Fruit fly (Drosophila melanogaster) whole organism, embryonic: ENCODE results near the gene pcm.

ENCODE experiments used
- Abd-B ChIP-seq: fragments of 200-800 bp; sonication (Bioruptor generic); optimal IDR thresholded peaks from 2 replicates; lab custom pipeline; 2018; ENCODE audit warnings: missing biosample characterization, mild to moderate bottlenecking, missing genetic modification characterization, moderate library complexity
- Bteb2 ChIP-seq: fragments of 200-800 bp; sonication (Bioruptor generic); optimal IDR thresholded peaks from 2 replicates; lab custom pipeline; 2016; ENCODE audit warnings: missing biosample characterization, missing genetic modification characterization
- CG10274 ChIP-seq: fragments of 200-800 bp; sonication (Bioruptor generic); optimal IDR thresholded peaks from 3 replicates; lab custom pipeline; 2017; ENCODE audit warnings: missing biosample characterization, mild to moderate bottlenecking, missing genetic modification characterization
- CG10959 ChIP-seq: fragments of 200-800 bp; sonication (Bioruptor generic); IDR thresholded peaks from 2 replicates; pipeline ENCODE4 v1.3.6; 2022; ENCODE audit warnings: missing biosample characterization, missing genetic modification characterization
- CG11398 ChIP-seq: fragments of 200-800 bp; sonication (Bioruptor generic); optimal IDR thresholded peaks from 2 replicates; lab custom pipeline; 2016; ENCODE audit warnings: missing biosample characterization, missing genetic modification characterization
- CG11696 ChIP-seq: fragments of 200-800 bp; sonication (Bioruptor generic); IDR thresholded peaks from 2 replicates; pipeline ENCODE4 v1.3.6; 2022; ENCODE audit warnings: missing biosample characterization, missing genetic modification characterization
- CG12104 ChIP-seq: fragments of 200-800 bp; sonication (Bioruptor generic); optimal IDR thresholded peaks from 3 replicates; lab custom pipeline; 2016; ENCODE audit warnings: missing biosample characterization, missing genetic modification characterization
- CG12299 ChIP-seq: fragments of 200-800 bp; sonication (Bioruptor generic); optimal IDR thresholded peaks from 2 replicates; lab custom pipeline; 2018; ENCODE audit warnings: missing biosample characterization, mild to moderate bottlenecking, missing genetic modification characterization
- CG13287 ChIP-seq: fragments of 200-800 bp; sonication (Bioruptor generic); IDR thresholded peaks from 2 replicates; pipeline ENCODE4 v1.3.6; 2022; ENCODE audit warnings: missing biosample characterization, missing genetic modification characterization; ENCODE audit not compliant: partially characterized antibody
- CG1603 ChIP-seq: fragments of 200-800 bp; sonication (Bioruptor generic); optimal IDR thresholded peaks from 2 replicates; lab custom pipeline; 2019; ENCODE audit warnings: missing biosample characterization, mild to moderate bottlenecking, missing genetic modification characterization, moderate library complexity
- CG17568 ChIP-seq: fragments of 200-800 bp; sonication (Bioruptor generic); optimal IDR thresholded peaks from 2 replicates; lab custom pipeline; 2018; ENCODE audit warnings: missing biosample characterization, mild to moderate bottlenecking, missing genetic modification characterization, moderate library complexity
- CG17829 ChIP-seq: fragments of 200-800 bp; optimal IDR thresholded peaks from 2 replicates; lab custom pipeline; 2019; ENCODE audit warnings: missing biosample characterization, mild to moderate bottlenecking, missing genetic modification characterization, moderate library complexity
- CG5953 ChIP-seq: fragments of 200-800 bp; sonication (Bioruptor generic); IDR thresholded peaks from 2 replicates; pipeline ENCODE4 v1.3.6; 2022; ENCODE audit warnings: missing biosample characterization, missing genetic modification characterization
- CG6689 ChIP-seq: fragments of 200-800 bp; sonication (Bioruptor generic); IDR thresholded peaks from 2 replicates; pipeline ENCODE4 v1.3.6; 2022; ENCODE audit warnings: missing biosample characterization, missing genetic modification characterization
- CG7556 ChIP-seq: fragments of 200-800 bp; sonication (Bioruptor generic); optimal IDR thresholded peaks from 2 replicates; lab custom pipeline; 2017; ENCODE audit warnings: missing biosample characterization, mild to moderate bottlenecking, missing genetic modification characterization
- CrebB ChIP-seq: fragments of 200-800 bp; sonication (Bioruptor generic); optimal IDR thresholded peaks from 3 replicates; lab custom pipeline; 2018; ENCODE audit warnings: missing biosample characterization, mild to moderate bottlenecking, missing genetic modification characterization
- Eip74EF ChIP-seq, 2 experiments: fragments of 200-800 bp in 1 of 2; fragments of >200 bp in 1 of 2; sonication (Bioruptor generic) in 1 of 2; optimal IDR thresholded peaks; 2 replicates each; lab custom pipeline; 2017 to 2019; ENCODE audit warnings: missing biosample characterization in 2 of 2, missing genetic modification characterization in 2 of 2, mild to moderate bottlenecking in 1 of 2, moderate library complexity in 1 of 2
- Fer1 ChIP-seq: fragments of 200-800 bp; sonication (Bioruptor generic); optimal IDR thresholded peaks from 2 replicates; lab custom pipeline; 2017; ENCODE audit warnings: missing biosample characterization, mild to moderate bottlenecking, missing genetic modification characterization
- H2.0 ChIP-seq: fragments of 200-800 bp; sonication (Bioruptor generic); IDR thresholded peaks from 2 replicates; pipeline ENCODE4 v1.3.6; 2022; ENCODE audit warnings: missing biosample characterization, missing genetic modification characterization
- HLH4C ChIP-seq: fragments of 200-800 bp; sonication (Bioruptor generic); IDR thresholded peaks from 3 replicates; pipeline ENCODE4 v1.3.6; 2022; ENCODE audit warnings: missing biosample characterization, missing genetic modification characterization; ENCODE audit not compliant: partially characterized antibody
- Max ChIP-seq: fragments of 200-800 bp; sonication (Bioruptor generic); optimal IDR thresholded peaks from 2 replicates; lab custom pipeline; 2016; ENCODE audit warnings: missing biosample characterization, mild to moderate bottlenecking, missing genetic modification characterization
- Meics ChIP-seq: fragments of 200-800 bp; sonication (Bioruptor generic); optimal IDR thresholded peaks from 2 replicates; lab custom pipeline; 2017; ENCODE audit warnings: missing biosample characterization, mild to moderate bottlenecking, missing genetic modification characterization
- NFAT ChIP-seq: fragments of 200-800 bp; sonication (Bioruptor generic); IDR thresholded peaks from 2 replicates; pipeline ENCODE4 v1.3.6; 2022; ENCODE audit warnings: missing biosample characterization, missing genetic modification characterization
- Pdp1 ChIP-seq, 2 experiments: fragments of 200-800 bp; sonication (Bioruptor generic); optimal IDR thresholded peaks; 3 replicates each; lab custom pipeline; 2016; ENCODE audit warnings: missing biosample characterization in 2 of 2, missing genetic modification characterization in 2 of 2, mild to moderate bottlenecking in 1 of 2, moderate library complexity in 1 of 2
- Poxn ChIP-seq: fragments of 200-800 bp; sonication (Bioruptor generic); IDR thresholded peaks from 2 replicates; pipeline ENCODE4 v1.3.6; 2022; ENCODE audit warnings: missing biosample characterization, missing genetic modification characterization
- Sox100B ChIP-seq: fragments of 200-800 bp; sonication (Bioruptor generic); optimal IDR thresholded peaks from 3 replicates; lab custom pipeline; 2018; ENCODE audit warnings: missing biosample characterization, mild to moderate bottlenecking, missing genetic modification characterization
- Trl ChIP-seq, 3 experiments: fragments of >200 bp in 2 of 3; fragments of 200-800 bp in 1 of 3; sonication (Bioruptor generic) in 1 of 3; optimal IDR thresholded peaks; 2 replicates in 1 of 3; 3 replicates in 2 of 3; lab custom pipeline; 2016 to 2017; ENCODE audit warnings: missing biosample characterization in 1 of 3, missing genetic modification characterization in 1 of 3
- Xrp1 ChIP-seq: fragments of 200-800 bp; sonication (Bioruptor generic); IDR thresholded peaks from 2 replicates; pipeline ENCODE4 v1.3.6; 2022; ENCODE audit warnings: missing biosample characterization, missing genetic modification characterization
- bbx ChIP-seq: fragments of 200-800 bp; sonication (Bioruptor generic); IDR thresholded peaks from 2 replicates; pipeline ENCODE4 v1.3.6; 2022; ENCODE audit warnings: missing biosample characterization, missing genetic modification characterization; ENCODE audit not compliant: partially characterized antibody
- croc ChIP-seq: fragments of 200-800 bp; sonication (Bioruptor generic); conservative IDR thresholded peaks from 3 replicates; pipeline ENCODE4 v1.3.6; 2022; ENCODE audit warnings: missing biosample characterization, missing genetic modification characterization
- crol ChIP-seq: fragments of 200-800 bp; sonication (Bioruptor generic); IDR thresholded peaks from 2 replicates; pipeline ENCODE4 v1.3.6; 2022; ENCODE audit warnings: missing biosample characterization, missing genetic modification characterization
- dm ChIP-seq: fragments of 200-800 bp; sonication (Bioruptor generic); optimal IDR thresholded peaks from 3 replicates; lab custom pipeline; 2016; ENCODE audit warnings: missing biosample characterization, missing genetic modification characterization
- gcm ChIP-seq: fragments of 200-800 bp; sonication (Bioruptor generic); optimal IDR thresholded peaks from 2 replicates; lab custom pipeline; 2019; ENCODE audit warnings: missing biosample characterization, mild to moderate bottlenecking, missing genetic modification characterization, moderate library complexity
- gt ChIP-seq: fragments of 200-800 bp; sonication (Bioruptor generic); IDR thresholded peaks from 2 replicates; pipeline ENCODE4 v1.3.6; 2022; ENCODE audit warnings: missing biosample characterization, missing genetic modification characterization
- jing ChIP-seq: fragments of 200-800 bp; sonication (Bioruptor generic); optimal IDR thresholded peaks from 2 replicates; lab custom pipeline; 2018; ENCODE audit warnings: missing biosample characterization, mild to moderate bottlenecking, missing genetic modification characterization
- mam ChIP-seq: fragments of 200-800 bp; sonication (Bioruptor generic); optimal IDR thresholded peaks from 3 replicates; lab custom pipeline; 2016; ENCODE audit warnings: missing biosample characterization, missing genetic modification characterization
- mld ChIP-seq: fragments of 200-800 bp; sonication (Bioruptor generic); IDR thresholded peaks from 3 replicates; pipeline ENCODE4 v1.3.6; 2022; ENCODE audit warnings: missing biosample characterization, missing genetic modification characterization; ENCODE audit not compliant: partially characterized antibody
- nom ChIP-seq: fragments of 200-800 bp; sonication (Bioruptor generic); optimal IDR thresholded peaks from 2 replicates; lab custom pipeline; 2017; ENCODE audit warnings: missing biosample characterization, missing genetic modification characterization, mild to moderate bottlenecking, moderate library complexity, missing genetic modification reagents
- pita ChIP-seq: fragments of 200-800 bp; sonication (Bioruptor generic); optimal IDR thresholded peaks from 2 replicates; lab custom pipeline; 2017; ENCODE audit warnings: missing biosample characterization, mild to moderate bottlenecking, missing genetic modification characterization
- pnt ChIP-seq: fragments of 200-800 bp; sonication (Bioruptor generic); optimal IDR thresholded peaks from 3 replicates; lab custom pipeline; 2016; ENCODE audit warnings: missing biosample characterization, missing genetic modification characterization
- ro ChIP-seq: fragments of 200-800 bp; sonication (Bioruptor generic); IDR thresholded peaks from 2 replicates; pipeline ENCODE4 v1.3.6; 2022; ENCODE audit warnings: missing biosample characterization, missing genetic modification characterization
- sd ChIP-seq: fragments of 200-800 bp; sonication (Bioruptor generic); optimal IDR thresholded peaks from 3 replicates; lab custom pipeline; 2018; ENCODE audit warnings: missing biosample characterization, mild to moderate bottlenecking, missing genetic modification characterization, moderate library complexity
- sens ChIP-seq: fragments of 200-800 bp; sonication (Bioruptor generic); peaks from one replicate; lab custom pipeline; 2016; ENCODE audit warnings: missing biosample characterization, missing genetic modification characterization
- tap ChIP-seq: fragments of 200-800 bp; optimal IDR thresholded peaks from 3 replicates; lab custom pipeline; 2019; ENCODE audit warnings: missing biosample characterization, mild to moderate bottlenecking, missing genetic modification characterization, moderate library complexity
- tin ChIP-seq: fragments of 200-800 bp; sonication (Bioruptor generic); optimal IDR thresholded peaks from 3 replicates; lab custom pipeline; 2016; ENCODE audit warnings: missing biosample characterization, missing genetic modification characterization
- trem ChIP-seq: fragments of 200-800 bp; optimal IDR thresholded peaks from 3 replicates; lab custom pipeline; 2019; ENCODE audit warnings: missing biosample characterization, mild to moderate bottlenecking, missing genetic modification characterization, moderate library complexity
- ttk ChIP-seq: fragments of 200-800 bp; sonication (Bioruptor generic); IDR thresholded peaks from 2 replicates; pipeline ENCODE4 v2.1.2; 2022; ENCODE audit warnings: missing biosample characterization, missing genetic modification characterization

The pcm gene

DNA sequence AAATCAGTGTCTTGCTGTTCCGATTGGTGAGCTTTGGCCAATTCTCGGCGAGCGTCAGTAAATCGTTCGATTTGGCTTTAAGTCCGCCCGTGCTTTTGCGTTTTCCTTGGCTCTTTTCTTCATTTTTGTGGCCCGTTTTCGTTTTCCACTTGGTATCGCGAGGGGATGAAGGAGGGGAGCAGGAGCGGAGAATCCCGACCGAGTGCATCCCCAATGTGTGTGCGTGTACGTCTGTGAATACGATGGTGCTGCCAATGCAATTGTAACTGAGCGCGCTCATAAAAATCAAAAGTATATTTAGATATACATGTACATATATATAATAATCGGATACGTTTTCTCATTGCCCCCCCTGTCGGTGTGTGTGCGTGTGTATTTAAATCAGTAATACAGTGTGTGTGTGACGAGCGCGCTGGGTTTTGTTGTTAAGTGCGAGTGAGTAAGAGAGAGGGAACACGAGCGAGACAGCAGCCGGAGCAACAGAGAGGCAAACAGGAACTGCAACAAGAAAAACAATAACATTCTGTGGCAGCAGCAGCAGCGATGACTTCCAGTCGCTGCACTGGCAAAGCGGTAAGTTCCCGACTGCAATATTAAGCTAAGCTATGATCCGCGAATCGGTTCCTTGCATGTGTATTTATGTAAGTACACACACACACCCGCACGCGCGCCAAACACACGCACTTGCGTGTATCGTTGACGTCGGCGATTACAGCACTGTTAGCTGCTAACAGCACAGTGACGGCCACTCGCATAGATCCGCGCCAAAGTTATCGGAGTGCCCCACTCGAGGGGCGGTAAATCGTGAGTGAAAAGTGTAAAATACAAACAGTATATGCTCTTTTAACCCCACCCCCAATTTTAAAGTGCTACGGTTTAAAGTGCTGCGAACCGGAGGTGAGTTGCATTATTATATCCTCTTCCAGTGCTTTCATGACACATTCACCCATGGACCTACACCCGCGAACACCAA lies 4.1 kb upstream of the pcm start (continued):
- TF ChIP-seq CG12299 (tag; lab: Kevin White, UChicago), result peak; percentile 56
- no peak for TF ChIP-seq mld (GFP tag; lab: Robert Waterston, UW)
- no peak for TF ChIP-seq bbx (GFP tag; lab: Robert Waterston, UW)
- TF ChIP-seq CG7556, result peak; percentile 48
- TF ChIP-seq dm (GFP tag; lab: Kevin White, UChicago), result peak; percentile 51
- TF ChIP-seq Trl (optimal IDR thresholded peaks at IDR 0.05; lab: Kevin White, UChicago), result no peak
- peak; percentile 48 for TF ChIP-seq Trl (GFP tag; optimal IDR thresholded peaks at IDR 0.05; lab: Kevin White, UChicago)
- TF ChIP-seq NFAT (GFP tag; lab: Robert Waterston, UW), result no peak
- peak; percentile 42 for TF ChIP-seq nom (GFP tag; lab: Kevin White, UChicago)
- TF ChIP-seq gt, result no peak
- TF ChIP-seq trem (tag; lab: Kevin White, UChicago), result no peak
- 0 out of 2 replicates have a peak, but pooled peaks have one; percentile 25 for TF ChIP-seq ttk (GFP tag; lab: Robert Waterston, UW)
- TF ChIP-seq pita, result no peak
- TF ChIP-seq sd, result no peak
- TF ChIP-seq CG5953 (GFP tag; lab: Robert Waterston, UW), result 0 out of 2 replicates have a peak, but pooled peaks have one; percentile 6
- TF ChIP-seq tin (GFP tag; lab: Kevin White, UChicago), result peak; percentile 40
- TF ChIP-seq Abd-B (GFP tag; lab: Kevin White, UChicago), result peak; percentile 37
- no peak for TF ChIP-seq CG12104 (GFP tag; lab: Kevin White, UChicago)
- TF ChIP-seq CG1603 (tag; lab: Kevin White, UChicago), result peak; percentile 77
- TF ChIP-seq Eip74EF (GFP tag; optimal IDR thresholded peaks at IDR 0.05; lab: Kevin White, UChicago), result peak in 1 of 2 experiments; percentile 59
- no peak for TF ChIP-seq CG13287 (GFP tag; lab: Robert Waterston, UW)
- TF ChIP-seq pnt, result peak; percentile 40
- TF ChIP-seq HLH4C, result no peak
- peak; percentile 46 for TF ChIP-seq tap (tag; lab: Kevin White, UChicago)
- peak; percentile 37 for TF ChIP-seq CG10274 (GFP tag; lab: Kevin White, UChicago)
- no peak for TF ChIP-seq jing (GFP tag; lab: Kevin White, UChicago)
- TF ChIP-seq Poxn, result no peak
- TF ChIP-seq CG17568 (GFP tag; lab: Kevin White, UChicago), result no peak
- peak; percentile 16 for TF ChIP-seq Max (GFP tag; lab: Kevin White, UChicago)
- no peak for TF ChIP-seq CG10959
- TF ChIP-seq sens, result peak; percentile 70
- TF ChIP-seq croc, result peak; percentile 15; the same call in 1 of the 3 replicates
- peak; percentile 62 for TF ChIP-seq Xrp1 (GFP tag; lab: Robert Waterston, UW)
- no peak for TF ChIP-seq Sox100B (GFP tag; lab: Kevin White, UChicago)
- peak; percentile 77 for TF ChIP-seq crol (GFP tag; lab: Robert Waterston, UW)
- no peak for TF ChIP-seq ro
- peak; percentile 75 for TF ChIP-seq CG6689
- TF ChIP-seq gcm, result peak; percentile 2
- peak; percentile 53 for TF ChIP-seq CG17829 (tag; lab: Kevin White, UChicago)
- peak; percentile 77 for TF ChIP-seq Fer1 (GFP tag; lab: Kevin White, UChicago)
- peak; percentile 1 for TF ChIP-seq Bteb2 (GFP tag; lab: Kevin White, UChicago)
- peak; percentile 80 for TF ChIP-seq Meics (GFP tag; lab: Kevin White, UChicago)
- peak; percentile 70 for TF ChIP-seq mam (GFP tag; lab: Kevin White, UChicago)
- TF ChIP-seq Pdp1 (GFP tag; optimal IDR thresholded peaks at IDR 0.05; lab: Kevin White, UChicago), result peak; percentile 56 to 71
- TF ChIP-seq CG11696, result peak; percentile 94
- peak; percentile 36 for TF ChIP-seq H2.0 (GFP tag; lab: Robert Waterston, UW)
- TF ChIP-seq CG11398 (GFP tag; lab: Kevin White, UChicago), result peak; percentile 7
- no peak for TF ChIP-seq CrebB
